Worm (Caenorhabditis elegans) whole organism, midembryonic: Measurements from ENCODE around the gene F59E12.9.
A peak's percentile ranks its signal among the peaks of the same experiment; 100 is the strongest.

Experiments
- T22C8.4 ChIP-seq: fragments of 200-800 bp; sonication (Bioruptor generic); IDR thresholded peaks from 2 replicates; pipeline ENCODE4 v1.3.6; 2022; ENCODE audit warnings: missing genetic modification characterization, missing compliant biosample characterization
- cog-1 ChIP-seq: sonication (generic microtip); optimal IDR thresholded peaks from 2 replicates; lab custom pipeline; 2016; ENCODE audit warnings: missing genetic modification characterization, missing compliant biosample characterization
- flt-1 ChIP-seq: fragments of 200-800 bp; sonication (Bioruptor generic); IDR thresholded peaks from 2 replicates; pipeline ENCODE4 v1.3.6; 2022; ENCODE audit warnings: missing genetic modification characterization, missing compliant biosample characterization
- klf-2 ChIP-seq: fragments of 200-800 bp; sonication (Bioruptor generic); conservative IDR thresholded peaks from 2 replicates; pipeline ENCODE4 v1.3.6; 2022; ENCODE audit warnings: missing genetic modification reagents, missing genetic modification characterization, missing compliant biosample characterization
- med-1 ChIP-seq: sonication (generic microtip); optimal IDR thresholded peaks from 2 replicates; lab custom pipeline; 2017; ENCODE audit warnings: missing genetic modification characterization, mild to moderate bottlenecking, missing compliant biosample characterization, antibody characterized with exemption, missing genetic modification reagents; ENCODE audit not compliant: insufficient read depth
- ref-1 ChIP-seq: fragments of 200-800 bp; sonication (Bioruptor generic); conservative IDR thresholded peaks from 2 replicates; pipeline ENCODE4 v1.3.6; 2022; ENCODE audit warnings: missing genetic modification reagents, missing genetic modification characterization, missing compliant biosample characterization
- tab-1 ChIP-seq: fragments of 200-800 bp; sonication (Bioruptor generic); IDR thresholded peaks from 2 replicates; pipeline ENCODE4 v1.3.6; 2022; ENCODE audit warnings: missing genetic modification characterization, missing compliant biosample characterization
- ztf-23 ChIP-seq: fragments of 200-800 bp; sonication (Bioruptor generic); IDR thresholded peaks from 2 replicates; pipeline ENCODE4 v1.3.6; 2022; ENCODE audit warnings: missing genetic modification reagents, missing genetic modification characterization, missing compliant biosample characterization
- ztf-29 ChIP-seq: fragments of 200-800 bp; sonication (Bioruptor generic); IDR thresholded peaks from 2 replicates; pipeline ENCODE4 v1.3.6; 2022; ENCODE audit warnings: missing genetic modification reagents, missing genetic modification characterization, missing compliant biosample characterization

The F59E12.9 gene

DNA sequence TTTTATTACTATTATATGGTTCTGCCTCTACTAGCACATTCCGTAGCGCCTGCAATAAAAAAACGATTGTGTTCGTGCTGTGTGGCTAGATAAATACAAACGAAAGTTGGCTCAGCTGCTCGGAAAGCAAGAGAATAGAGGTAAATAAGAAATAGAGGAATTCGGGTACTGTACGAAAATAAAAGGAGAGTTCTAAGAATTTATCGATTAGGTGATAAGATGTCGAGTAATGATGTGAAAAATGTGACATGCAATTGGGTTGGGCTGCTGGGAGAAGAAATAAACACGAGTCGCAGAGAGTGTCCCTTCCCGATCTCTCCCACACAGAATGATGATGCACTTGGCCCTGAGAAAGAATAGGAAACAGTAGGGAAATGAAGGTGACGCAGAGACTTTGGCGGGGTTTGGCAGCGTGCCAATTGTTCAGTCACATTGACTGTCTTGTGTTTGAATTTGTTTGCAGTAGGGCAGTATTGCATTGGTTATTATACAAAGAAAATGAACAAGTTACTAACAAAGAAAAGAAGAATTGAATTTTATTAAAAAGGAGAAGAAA lies 53.4 kb downstream of the F59E12.9 start, which contains the start of gene cdc-14:
Gene cdc-14, minus strand, starts transcription at position 51 of the 556 bp plus-strand sequence.
- TF ChIP-seq cog-1 (tag; lab: Kevin White, UChicago) (peak; percentile 60), ztf-23 (GFP tag; lab: Robert Waterston, UW) (0 out of 2 replicates have a peak, but pooled peaks have one; percentile 10), tab-1 (GFP tag; lab: Robert Waterston, UW) (no peak)

DNA sequence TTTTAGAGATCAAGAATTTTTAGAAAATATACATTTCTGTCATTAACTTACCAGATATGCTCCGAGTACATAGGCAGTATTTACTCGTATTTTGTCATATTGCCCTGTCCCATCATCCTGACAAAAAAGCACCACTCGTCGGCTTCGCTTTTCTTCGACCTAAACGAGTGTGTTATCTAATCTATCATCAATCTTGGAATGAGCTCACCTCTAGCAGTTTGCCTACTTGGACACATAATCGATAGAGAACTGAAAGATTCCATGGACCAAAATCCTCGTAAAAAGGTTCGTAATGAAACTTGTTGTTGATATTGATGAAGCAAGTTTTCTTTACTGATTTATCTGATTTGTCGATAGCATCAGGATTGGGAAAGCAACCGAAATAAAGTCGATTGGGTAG lies 54.0 kb downstream of the F59E12.9 start:
- no peak for TF ChIP-seq ztf-29 (GFP tag; lab: Robert Waterston, UW)
- no peak for TF ChIP-seq flt-1 (GFP tag; lab: Robert Waterston, UW)
- TF ChIP-seq cog-1 (tag; lab: Kevin White, UChicago), result no peak
- TF ChIP-seq klf-2, result no peak
- no peak for TF ChIP-seq med-1 (GFP tag; lab: Kevin White, UChicago)
- TF ChIP-seq tab-1 (GFP tag; lab: Robert Waterston, UW), result no peak
- no peak for TF ChIP-seq ref-1 (GFP tag; lab: Robert Waterston, UW)
- TF ChIP-seq ztf-23 (GFP tag; lab: Robert Waterston, UW), result no peak

DNA sequence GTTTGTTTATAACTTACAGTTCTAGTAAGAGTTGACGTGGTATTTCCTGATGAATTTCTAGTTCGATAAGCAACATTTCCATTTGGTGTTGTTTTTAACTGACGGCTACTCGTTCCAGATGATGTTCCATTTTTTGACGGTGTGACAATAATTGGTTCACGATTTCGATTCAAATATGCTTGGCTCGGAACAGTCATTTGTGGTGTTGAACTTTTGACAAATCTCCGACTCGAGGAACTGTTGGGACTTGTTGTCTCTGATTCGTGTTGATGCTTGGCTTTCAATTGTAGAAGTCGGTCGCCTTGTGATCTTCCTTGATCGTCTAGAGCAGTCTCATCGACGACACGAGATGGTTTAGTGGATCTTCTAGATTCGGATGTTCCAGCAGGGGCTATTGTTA lies 55.3 kb downstream of the F59E12.9 start:
- TF ChIP-seq klf-2, result no peak
- TF ChIP-seq tab-1 (GFP tag; lab: Robert Waterston, UW), result no peak
- no peak for TF ChIP-seq med-1 (GFP tag; lab: Kevin White, UChicago)
- no peak for TF ChIP-seq ztf-23 (GFP tag; lab: Robert Waterston, UW)
- TF ChIP-seq cog-1 (tag; lab: Kevin White, UChicago), result no peak
- no peak for TF ChIP-seq ztf-29 (GFP tag; lab: Robert Waterston, UW)
- TF ChIP-seq T22C8.4 (GFP tag; lab: Robert Waterston, UW), result no peak
- TF ChIP-seq ref-1 (GFP tag; lab: Robert Waterston, UW), result no peak
- TF ChIP-seq flt-1 (GFP tag; lab: Robert Waterston, UW), result no peak
